Worm (Caenorhabditis elegans) whole organism, early embryonic: ENCODE data around the gene F13E9.9.
A peak's percentile ranks its signal among the peaks of the same experiment; 100 is the strongest.

Source experiments
- B0310.2 ChIP-seq: sonication (generic microtip); optimal IDR thresholded peaks from 2 replicates; lab custom pipeline; 2016; ENCODE audit warnings: mild to moderate bottlenecking, missing genetic modification characterization, missing compliant biosample characterization
- F13C5.2 ChIP-seq: sonication (generic microtip); optimal IDR thresholded peaks from 2 replicates; lab custom pipeline; 2017; ENCODE audit warnings: mild to moderate bottlenecking, missing genetic modification characterization, inconsistent platforms, missing compliant biosample characterization
- aly-1 ChIP-seq: sonication (generic microtip); optimal IDR thresholded peaks from 2 replicates; lab custom pipeline; 2016; ENCODE audit warnings: missing genetic modification characterization, missing compliant biosample characterization
- ama-1 ChIP-seq: fragments of 150-350 bp; optimal IDR thresholded peaks from 2 replicates; lab custom pipeline; 2014
- ceh-13 ChIP-seq: fragments of 200-800 bp; sonication (Bioruptor generic); optimal IDR thresholded peaks from 2 replicates; lab custom pipeline; 2018; ENCODE audit warnings: mild to moderate bottlenecking, missing genetic modification characterization, missing compliant biosample characterization
- ceh-36 ChIP-seq: sonication (generic microtip); optimal IDR thresholded peaks from 2 replicates; lab custom pipeline; 2016; ENCODE audit warnings: missing genetic modification characterization, inconsistent platforms, missing compliant biosample characterization
- ets-7 ChIP-seq: sonication (generic microtip); optimal IDR thresholded peaks from 2 replicates; lab custom pipeline; 2016; ENCODE audit warnings: missing genotype, missing genetic modification characterization, missing compliant biosample characterization
- flt-1 ChIP-seq: fragments of 200-800 bp; sonication (Bioruptor generic); IDR thresholded peaks from 2 replicates; pipeline ENCODE4 v1.3.6; 2022; ENCODE audit warnings: missing genetic modification characterization, missing compliant biosample characterization
- hmbx-1 ChIP-seq: sonication (generic microtip); optimal IDR thresholded peaks from 2 replicates; lab custom pipeline; 2016; ENCODE audit warnings: mild to moderate bottlenecking, missing genetic modification characterization, missing compliant biosample characterization
- hmg-4 ChIP-seq: fragments of 200-800 bp; sonication (Bioruptor generic); optimal IDR thresholded peaks from 2 replicates; lab custom pipeline; 2018; ENCODE audit warnings: mild to moderate bottlenecking, missing genetic modification characterization, missing compliant biosample characterization
- hnd-1 ChIP-seq: sonication (generic microtip); optimal IDR thresholded peaks from 2 replicates; lab custom pipeline; 2016; ENCODE audit warnings: missing genetic modification characterization, missing compliant biosample characterization
- pes-1 ChIP-seq: fragments of 200-800 bp; sonication (Bioruptor generic); IDR thresholded peaks from 2 replicates; pipeline ENCODE4 v1.3.6; 2022; ENCODE audit warnings: missing genetic modification reagents, missing genetic modification characterization, missing compliant biosample characterization
- scrt-1 ChIP-seq: fragments of 200-800 bp; sonication (Bioruptor generic); IDR thresholded peaks from 2 replicates; pipeline ENCODE4 v1.3.6; 2022; ENCODE audit warnings: missing genetic modification characterization, missing compliant biosample characterization
- sea-1 ChIP-seq: fragments of 200-800 bp; sonication (Bioruptor generic); conservative IDR thresholded peaks from 2 replicates; pipeline ENCODE4 v1.3.6; 2022; ENCODE audit warnings: missing genetic modification characterization, missing compliant biosample characterization
- tbx-11 ChIP-seq: fragments of 200-800 bp; sonication (Bioruptor generic); IDR thresholded peaks from 2 replicates; pipeline ENCODE4 v1.3.6; 2022; ENCODE audit warnings: missing genetic modification characterization, missing compliant biosample characterization
- tbx-37 ChIP-seq: fragments of 200-800 bp; sonication (Bioruptor generic); conservative IDR thresholded peaks from 2 replicates; pipeline ENCODE4 v1.3.6; 2022; ENCODE audit warnings: missing genetic modification reagents, missing genetic modification characterization, missing compliant biosample characterization
- tra-4 ChIP-seq: sonication (generic microtip); optimal IDR thresholded peaks from 2 replicates; lab custom pipeline; 2017; ENCODE audit warnings: missing genetic modification characterization, missing compliant biosample characterization

Gene F13E9.9

DNA sequence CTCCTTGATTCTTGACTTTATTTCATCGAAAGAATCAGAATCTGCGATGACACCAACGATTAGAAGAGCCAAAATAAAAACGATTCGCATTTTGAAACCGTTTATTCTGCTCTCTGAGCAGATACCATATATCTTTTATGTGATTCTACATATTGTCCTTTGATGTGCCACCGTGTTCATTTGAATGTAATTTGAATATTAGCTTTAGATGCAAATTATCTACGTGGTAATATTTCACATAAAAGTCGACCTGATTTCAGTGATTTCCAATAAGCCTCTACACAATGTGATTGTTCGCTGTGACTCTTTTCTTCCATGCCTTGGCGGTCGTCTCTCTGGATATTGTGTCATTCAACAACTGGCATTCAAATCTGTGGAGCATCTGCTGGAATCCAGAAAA is at the start of gene F13E9.9, which contains the start of gene F13E9.19:
F13E9.9 (minus strand) TSS at position 101 of the 400 bp plus-strand sequence.
F13E9.19 (plus strand) TSS at position 316 of the 400 bp plus-strand sequence.
- no peak for TF ChIP-seq hnd-1 (tag; lab: Kevin White, UChicago)

DNA sequence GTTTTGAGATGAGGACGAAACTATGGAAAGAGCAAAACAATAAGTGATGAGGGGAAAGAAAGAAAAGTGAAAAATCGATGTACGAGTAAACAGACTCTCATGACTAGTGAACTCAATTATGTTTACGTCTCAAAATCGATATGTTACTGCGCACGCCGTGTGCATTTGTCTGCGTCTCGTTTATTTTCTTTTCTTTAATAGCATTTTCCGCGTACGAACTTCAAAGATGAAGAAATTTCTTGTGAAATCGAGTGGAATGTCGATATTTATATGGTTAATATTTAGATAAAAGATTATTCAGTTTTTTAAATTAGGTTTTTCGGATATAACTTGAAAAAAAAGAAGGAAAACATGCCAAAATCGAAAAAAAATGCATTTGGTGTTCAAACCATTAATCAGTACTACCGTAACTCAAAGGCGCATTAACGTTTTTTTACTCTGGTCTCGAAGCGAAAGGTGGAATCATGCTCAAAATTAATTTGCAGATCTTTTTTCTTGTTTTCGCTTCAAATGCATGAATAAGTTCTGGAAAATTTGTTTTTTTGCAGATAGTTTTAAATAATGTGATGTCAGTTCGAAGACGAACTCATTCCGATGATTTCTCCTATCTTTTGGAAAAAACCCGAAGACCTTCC is 38.0 kb upstream of the F13E9.9 start, which contains the start of gene fic-1:
fic-1 (plus strand) TSS at position 549 of the 635 bp plus-strand sequence.
- TF ChIP-seq hmg-4 (GFP tag; lab: Kevin White, UChicago) (no peak), scrt-1 (GFP tag; lab: Robert Waterston, UW) (no peak), flt-1 (GFP tag; lab: Robert Waterston, UW) (no peak), pes-1 (no peak), tra-4 (tag; lab: Kevin White, UChicago) (no peak), ets-7 (no peak)

DNA sequence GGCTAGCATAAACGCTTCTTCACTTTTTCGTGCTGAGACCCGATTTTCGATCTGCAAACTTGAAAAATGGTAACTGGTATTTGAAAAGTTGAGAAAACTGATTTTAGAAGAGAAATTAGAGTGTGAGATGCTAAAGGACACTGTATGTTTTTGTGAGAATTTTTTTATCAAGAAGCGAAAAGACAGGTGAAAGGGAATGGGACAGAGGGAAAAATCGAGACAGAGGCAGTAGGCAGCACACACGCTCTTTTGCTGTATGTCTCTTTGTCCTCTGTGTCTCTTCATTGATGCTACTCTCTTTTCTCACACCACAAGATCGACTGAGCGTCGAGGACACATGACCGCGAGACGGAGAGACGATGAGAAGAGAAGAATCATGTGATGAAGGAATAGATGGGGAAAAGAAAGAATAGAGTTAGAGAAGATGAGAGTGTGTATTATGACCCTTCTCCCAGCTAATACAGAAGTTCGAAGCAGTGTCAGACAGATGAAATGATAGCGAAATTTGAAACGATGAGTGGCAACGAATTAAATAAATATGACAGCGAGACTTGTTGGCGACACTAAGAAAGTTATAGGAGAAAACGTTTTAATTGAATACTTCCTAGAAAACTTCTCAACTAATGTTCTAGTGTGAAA is 37.0 kb upstream of the F13E9.9 start, which contains the start of gene lgg-2:
lgg-2 (minus strand) TSS at position 51 of the 639 bp plus-strand sequence.
- TF ChIP-seq hmg-4 (GFP tag; lab: Kevin White, UChicago) (peak; percentile 45), ama-1 (no peak)

DNA sequence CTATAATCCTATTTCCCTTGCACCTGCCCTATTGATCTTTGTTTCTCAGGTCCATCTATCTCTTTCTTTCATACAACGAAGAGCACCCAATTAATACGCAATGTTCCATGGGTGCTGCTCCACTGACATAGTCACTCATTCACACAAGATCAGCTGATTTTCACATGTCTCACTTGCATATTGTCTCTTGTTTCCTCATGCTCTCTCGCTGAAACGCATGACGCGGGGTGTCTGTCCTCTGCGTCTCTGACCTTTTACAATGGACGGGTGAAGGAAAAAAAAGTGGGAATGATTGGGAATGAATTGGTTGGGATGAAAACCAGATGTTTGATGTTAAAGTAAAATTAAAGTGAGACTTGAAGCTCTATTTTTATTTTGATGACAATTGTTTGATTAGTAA is 36.3 kb upstream of the F13E9.9 start:
- TF ChIP-seq sea-1 (GFP tag; lab: Robert Waterston, UW) (no peak), tbx-37 (GFP tag; lab: Robert Waterston, UW) (no peak), hnd-1 (tag; lab: Kevin White, UChicago) (no peak), ceh-36 (tag; lab: Kevin White, UChicago) (no peak), ets-7 (peak; percentile 11)

DNA sequence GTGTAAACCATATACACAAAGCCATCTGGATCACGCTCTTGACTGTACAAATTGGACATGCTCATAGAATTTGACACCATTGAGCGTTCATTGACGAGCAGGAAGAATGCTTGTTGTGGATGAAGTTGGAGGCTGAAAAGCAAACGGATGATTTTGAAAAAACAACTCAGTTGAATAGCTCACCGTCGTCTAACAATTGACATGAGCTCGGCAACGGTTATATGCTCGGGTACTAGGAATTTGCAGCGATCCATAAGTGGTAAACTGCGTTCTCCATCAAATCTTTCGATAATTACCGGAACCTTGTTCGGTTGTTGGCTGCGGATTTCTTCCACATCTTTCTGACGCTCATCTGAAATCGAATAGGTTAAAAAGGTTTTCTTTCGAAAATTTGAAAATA is 35.8 kb upstream of the F13E9.9 start:
- no peak for TF ChIP-seq tbx-11 (GFP tag; lab: Robert Waterston, UW)
- TF ChIP-seq tra-4 (tag; lab: Kevin White, UChicago): no peak
- no peak for TF ChIP-seq F13C5.2
- TF ChIP-seq ceh-36 (tag; lab: Kevin White, UChicago): no peak
- no peak for TF ChIP-seq flt-1 (GFP tag; lab: Robert Waterston, UW)
- TF ChIP-seq B0310.2 (tag; lab: Kevin White, UChicago): no peak
- no peak for TF ChIP-seq hmg-4 (GFP tag; lab: Kevin White, UChicago)
- TF ChIP-seq ama-1: no peak
- TF ChIP-seq aly-1 (tag; lab: Kevin White, UChicago): no peak
- no peak for TF ChIP-seq hnd-1 (tag; lab: Kevin White, UChicago)
- no peak for TF ChIP-seq hmbx-1
- TF ChIP-seq ceh-13 (GFP tag; lab: Kevin White, UChicago): no peak

DNA sequence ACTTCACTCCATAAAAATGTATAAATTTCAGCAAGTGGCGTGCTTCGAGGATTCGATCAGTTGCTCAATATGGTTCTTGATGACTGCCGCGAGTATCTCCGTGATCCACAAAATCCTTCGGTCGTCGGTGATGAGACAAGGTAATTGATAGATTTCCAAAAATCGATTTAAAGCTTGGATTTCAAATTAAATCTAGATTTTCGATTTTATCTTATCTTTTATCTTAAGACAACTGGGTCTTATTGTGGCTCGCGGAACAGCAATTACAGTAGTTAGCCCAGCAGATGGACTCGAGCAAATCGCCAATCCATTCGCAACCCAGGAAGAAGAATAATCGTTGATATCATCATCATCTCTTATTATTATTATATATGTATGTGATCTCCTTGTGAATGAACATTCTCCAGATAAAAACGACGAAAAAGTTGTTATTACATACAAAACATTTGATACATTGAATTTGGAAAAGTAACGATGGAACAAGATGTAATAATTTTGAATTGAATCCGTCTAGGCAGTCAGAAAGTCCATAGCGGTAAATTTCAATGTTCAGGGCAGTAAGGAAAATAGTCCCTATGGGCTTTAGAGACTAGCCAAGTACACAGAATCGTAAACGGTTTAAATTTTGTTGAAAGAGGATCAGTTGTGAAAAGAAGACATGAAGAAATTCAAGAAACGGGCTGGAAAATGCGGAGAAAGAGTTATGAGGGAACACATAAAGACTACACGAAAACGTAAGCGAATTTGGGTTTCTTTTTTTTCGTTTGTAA is 35.0 kb upstream of the F13E9.9 start:
- TF ChIP-seq F13C5.2: no peak
- no peak for TF ChIP-seq sea-1 (GFP tag; lab: Robert Waterston, UW)
- TF ChIP-seq ceh-36 (tag; lab: Kevin White, UChicago): no peak
- no peak for TF ChIP-seq B0310.2 (tag; lab: Kevin White, UChicago)
- no peak for TF ChIP-seq tbx-37 (GFP tag; lab: Robert Waterston, UW)
- no peak for TF ChIP-seq hmbx-1

DNA sequence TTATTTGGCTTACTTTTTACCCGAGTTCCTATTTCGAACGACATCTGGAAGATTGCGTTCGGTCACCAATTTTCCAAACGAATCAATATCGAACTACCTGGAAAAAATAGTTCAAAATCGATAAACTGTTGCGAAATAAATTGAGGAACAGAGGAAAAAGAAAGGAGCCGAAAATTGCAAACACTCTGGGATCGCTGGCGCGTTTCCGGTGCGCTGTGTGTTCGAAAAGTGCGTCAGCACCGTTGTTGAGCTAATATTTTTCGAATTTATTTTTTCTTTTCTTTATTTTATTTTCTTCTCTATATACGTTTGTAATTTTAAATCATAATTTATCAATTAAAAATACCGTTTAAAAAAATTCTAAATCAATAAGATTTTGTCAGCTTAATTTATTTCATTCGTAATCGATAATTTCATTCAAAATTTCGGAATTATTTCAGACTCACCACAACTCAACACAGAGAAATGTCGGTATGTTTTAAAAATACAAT is 34.1 kb upstream of the F13E9.9 start, which contains the start of the genes dnc-1 and lsm-7:
dnc-1 (minus strand) TSS at position 142 of the 491 bp plus-strand sequence.
lsm-7 (plus strand) TSS at position 441 of the 491 bp plus-strand sequence.
- no peak for TF ChIP-seq ets-7
- 0 out of 2 replicates have a peak, but pooled peaks have one; percentile 11 for TF ChIP-seq tbx-11 (GFP tag; lab: Robert Waterston, UW)
- peak; percentile 40 for TF ChIP-seq F13C5.2

DNA sequence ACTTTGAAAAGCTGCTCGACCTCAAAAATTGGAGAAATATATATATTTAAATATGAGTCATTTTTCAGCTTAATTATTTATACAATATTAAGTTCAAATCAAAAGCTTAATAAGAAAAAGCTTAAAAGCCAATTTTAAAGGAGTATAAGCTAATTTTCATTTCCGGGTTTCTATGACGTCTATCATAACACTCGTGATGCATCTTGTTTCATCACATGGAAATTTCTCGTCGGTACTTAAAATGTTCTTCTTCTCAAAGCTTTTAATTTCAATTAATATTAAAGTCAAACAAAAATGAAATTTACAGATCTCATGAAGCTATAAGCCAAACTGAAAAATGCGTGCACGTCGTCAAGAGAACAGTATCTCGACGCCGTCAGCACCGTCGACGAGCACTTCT is 20.8 kb upstream of the F13E9.9 start, which contains the start of gene rbr-2:
rbr-2 (plus strand) TSS at position 301 of the 400 bp plus-strand sequence.
- TF ChIP-seq hnd-1 (tag; lab: Kevin White, UChicago): no peak
- no peak for TF ChIP-seq ceh-36 (tag; lab: Kevin White, UChicago)
- no peak for TF ChIP-seq aly-1 (tag; lab: Kevin White, UChicago)
- no peak for TF ChIP-seq tra-4 (tag; lab: Kevin White, UChicago)
- no peak for TF ChIP-seq hmbx-1
- TF ChIP-seq hmg-4 (GFP tag; lab: Kevin White, UChicago): no peak
- TF ChIP-seq pes-1: no peak
- no peak for TF ChIP-seq flt-1 (GFP tag; lab: Robert Waterston, UW)
- TF ChIP-seq B0310.2 (tag; lab: Kevin White, UChicago): no peak
